Fruit fly (Drosophila melanogaster): ENCODE results near the gene CG15784.

CG15784 gene

dm6 chrX:5419045-5419901 is 10.1 kb upstream of the CG15784 start (continued):
- no peak for TF ChIP-seq pan (optimal IDR thresholded peaks at IDR 0.05)
- peak in 1 of 2 experiments; percentile 88 for TF ChIP-seq pan (GFP tag; optimal IDR thresholded peaks at IDR 0.05 in 1 of 2, IDR thresholded peaks at IDR 0.05 in 1 of 2)
- TF ChIP-seq CG6765 (GFP tag; optimal IDR thresholded peaks at IDR 0.05) = peak; percentile 72
- TF ChIP-seq CG30020 (tag; optimal IDR thresholded peaks at IDR 0.05) = no peak
- TF ChIP-seq tin (GFP tag; optimal IDR thresholded peaks at IDR 0.05) = peak; percentile 56
- TF ChIP-seq CG17612 (GFP tag; IDR thresholded peaks at IDR 0.05) = no peak; the same call in 1 of the 2 replicates
- no peak for TF ChIP-seq CG1832 (GFP tag; optimal IDR thresholded peaks at IDR 0.05)
- peak; percentile 65 for TF ChIP-seq CG6272 (GFP tag; IDR thresholded peaks at IDR 0.05)
- peak in 1 of 2 experiments; percentile 85 for TF ChIP-seq eve (GFP tag; optimal IDR thresholded peaks at IDR 0.05)
- TF ChIP-seq slou (GFP tag; optimal IDR thresholded peaks at IDR 0.05) = peak; percentile 35
- peak; percentile 80 for TF ChIP-seq Hmr (GFP tag; optimal IDR thresholded peaks at IDR 0.05)
- TF ChIP-seq crol (GFP tag; IDR thresholded peaks at IDR 0.05) = peak; percentile 89
- no peak for TF ChIP-seq TFAM (GFP tag; optimal IDR thresholded peaks at IDR 0.05)
- no peak for TF ChIP-seq CG10431 (GFP tag; optimal IDR thresholded peaks at IDR 0.05)
- peak; percentile 43 for TF ChIP-seq CG18476 (GFP tag; optimal IDR thresholded peaks at IDR 0.05)
- peak; percentile 9 for TF ChIP-seq CG15696 (tag; optimal IDR thresholded peaks at IDR 0.05)
- peak; percentile 39 for TF ChIP-seq CG13123 (GFP tag; optimal IDR thresholded peaks at IDR 0.05)
- TF ChIP-seq pfk (GFP tag; optimal IDR thresholded peaks at IDR 0.05) = no peak
- peak; percentile 61 for TF ChIP-seq CG1602 (GFP tag; optimal IDR thresholded peaks at IDR 0.05)
- TF ChIP-seq C15 (GFP tag; IDR thresholded peaks at IDR 0.05) = no peak
- TF ChIP-seq HHEX (GFP tag; optimal IDR thresholded peaks at IDR 0.05) = peak; percentile 71
- TF ChIP-seq nerfin-2 (GFP tag; IDR thresholded peaks at IDR 0.05; ENCODE audit: partially characterized antibody) = no peak
- peak; percentile 71 for TF ChIP-seq Antp (GFP tag; optimal IDR thresholded peaks at IDR 0.05)
- TF ChIP-seq CG10959 (GFP tag; IDR thresholded peaks at IDR 0.05) = peak; percentile 26; the same call in 1 of the 2 replicates
- no peak for TF ChIP-seq CG11398 (GFP tag; optimal IDR thresholded peaks at IDR 0.05)
- peak; percentile 67 for TF ChIP-seq CG7786 (GFP tag; optimal IDR thresholded peaks at IDR 0.05)
- TF ChIP-seq Atf6 (GFP tag; IDR thresholded peaks at IDR 0.05) = peak; percentile 78
- TF ChIP-seq CG10654 (GFP tag; optimal IDR thresholded peaks at IDR 0.05) = peak; percentile 53
- TF ChIP-seq p53 (GFP tag; optimal IDR thresholded peaks at IDR 0.05) = peak; percentile 97
- TF ChIP-seq Ptx1 (GFP tag; IDR thresholded peaks at IDR 0.05) = peak; percentile 87
- TF ChIP-seq Gsc (GFP tag; IDR thresholded peaks at IDR 0.05) = no peak
- peak; percentile 9 for TF ChIP-seq CG2875 (GFP tag; optimal IDR thresholded peaks at IDR 0.05)
- peak; percentile 62 for TF ChIP-seq tx (GFP tag; optimal IDR thresholded peaks at IDR 0.05)
- TF ChIP-seq CG17359 (tag; optimal IDR thresholded peaks at IDR 0.05) = peak; percentile 84
- TF ChIP-seq CG15514 (GFP tag; optimal IDR thresholded peaks at IDR 0.05) = peak; percentile 59
- peak; percentile 38; the same call in 1 of the 2 replicates for TF ChIP-seq peb (GFP tag; IDR thresholded peaks at IDR 0.05)
- peak; percentile 63 for TF ChIP-seq Optix (GFP tag; IDR thresholded peaks at IDR 0.05)
- peak; percentile 23 for TF ChIP-seq Side (GFP tag; optimal IDR thresholded peaks at IDR 0.05)
- peak; percentile 84 for TF ChIP-seq mam (GFP tag; optimal IDR thresholded peaks at IDR 0.05)
- peak; percentile 77 for TF ChIP-seq fd96Cb (tag; optimal IDR thresholded peaks at IDR 0.05)
- TF ChIP-seq lilli (GFP tag; optimal IDR thresholded peaks at IDR 0.05) = peak; percentile 73
- TF ChIP-seq cg (GFP tag; optimal IDR thresholded peaks at IDR 0.05) = peak; percentile 54
- peak; percentile 85 for TF ChIP-seq esg (GFP tag; conservative IDR thresholded peaks at IDR 0.05)
- TF ChIP-seq Mes4 (GFP tag; optimal IDR thresholded peaks at IDR 0.05) = no peak
- peak; percentile 76 for TF ChIP-seq cwo (GFP tag; optimal IDR thresholded peaks at IDR 0.05)
- TF ChIP-seq pzg (GFP tag; optimal IDR thresholded peaks at IDR 0.05) = no peak
- no peak for TF ChIP-seq BEAF-32 (GFP tag; optimal IDR thresholded peaks at IDR 0.05)
- TF ChIP-seq CG4730 (GFP tag; IDR thresholded peaks at IDR 0.05) = peak; percentile 75
- TF ChIP-seq z (GFP tag; IDR thresholded peaks at IDR 0.05) = no peak
